Fruit fly (Drosophila melanogaster) whole organism: ENCODE measurements around the gene CG5167.

Experiments
- CG8478 ChIP-seq: fragments of >200 bp; optimal IDR thresholded peaks from 2 replicates; lab custom pipeline; 2018; ENCODE audit warnings: inconsistent platforms
- Dll ChIP-seq: fragments of >200 bp; optimal IDR thresholded peaks from 2 replicates; lab custom pipeline; 2017
- pan ChIP-seq: fragments of >200 bp; optimal IDR thresholded peaks from 2 replicates; lab custom pipeline; 2017
- psq ChIP-seq: fragments of >200 bp; optimal IDR thresholded peaks from 2 replicates; lab custom pipeline; 2017
- usp ChIP-seq: fragments of >200 bp; optimal IDR thresholded peaks from 2 replicates; lab custom pipeline; 2017; ENCODE audit warnings: missing biosample characterization, missing genetic modification characterization, mixed read lengths

DNA sequence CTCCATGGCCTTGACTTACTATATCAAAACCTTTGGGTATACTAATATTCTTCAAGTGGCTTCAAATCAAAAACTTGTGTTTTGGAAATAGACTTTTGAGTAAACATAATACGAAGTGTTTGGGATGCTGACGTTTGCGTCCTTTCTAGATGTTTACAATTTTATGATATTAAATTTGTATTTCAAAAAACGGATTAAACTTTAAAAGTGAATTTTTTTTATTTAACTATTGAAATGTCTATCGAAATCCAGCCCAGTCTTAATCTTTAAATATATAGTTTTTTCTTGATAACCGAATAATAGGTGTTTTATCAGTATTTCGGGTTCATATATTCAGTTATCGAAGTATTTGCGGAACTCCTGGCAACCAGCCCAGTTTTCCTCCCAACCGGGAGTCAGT lies 41.8 kb upstream of the CG5167 start, which contains the start of gene Tim17a1:
- no peak for TF ChIP-seq psq
- no peak for TF ChIP-seq CG8478 (lab: Kevin White, UChicago)
- TF ChIP-seq pan (lab: Kevin White, UChicago): no peak
- no peak for TF ChIP-seq Dll (lab: Kevin White, UChicago)
- TF ChIP-seq usp: no peak
